Worm (Caenorhabditis elegans) whole organism, mixed stage, embryonic: Measurements from ENCODE around the gene clik-1.

Experiments used
- ceh-39 ChIP-seq: fragments of 150-350 bp; optimal IDR thresholded peaks from 2 replicates; lab custom pipeline; 2014; ENCODE audit warnings: missing biosample characterization, missing genetic modification characterization
- ham-2 ChIP-seq: fragments of 200-800 bp; sonication (Bioruptor generic); optimal IDR thresholded peaks from 2 replicates; lab custom pipeline; 2018; ENCODE audit warnings: mild to moderate bottlenecking, missing genetic modification characterization, missing compliant biosample characterization
- lin-13 ChIP-seq: fragments of 150-350 bp; optimal IDR thresholded peaks from 2 replicates; lab custom pipeline; 2014; ENCODE audit warnings: missing biosample characterization, missing genetic modification characterization
- lsy-2 ChIP-seq: fragments of 150-350 bp; optimal IDR thresholded peaks from 2 replicates; lab custom pipeline; 2014; ENCODE audit warnings: missing biosample characterization, missing genetic modification characterization
- ztf-11 ChIP-seq: fragments of 150-350 bp; optimal IDR thresholded peaks from 2 replicates; lab custom pipeline; 2014; ENCODE audit warnings: missing biosample characterization, missing genetic modification characterization

- TF ChIP-seq lin-13 (tag; lab: Kevin White, UChicago) (no peak), ceh-39 (tag; lab: Kevin White, UChicago) (no peak), lsy-2 (tag; lab: Kevin White, UChicago) (no peak), ztf-11 (tag; lab: Kevin White, UChicago) (no peak), ham-2 (GFP tag; lab: Kevin White, UChicago) (no peak)
These were observed 37.8 kb upstream of the clik-1 start, which contains the start of gene dmsr-12 for ce11 chrV:6806340-6806739.
